Fruit fly (Drosophila melanogaster) whole organism, embryonic: Measurements from ENCODE around the gene CG14961.

Source experiments
- Atf3 ChIP-seq: fragments of 200-800 bp; sonication (Bioruptor generic); optimal IDR thresholded peaks from 3 replicates; lab custom pipeline; 2016; ENCODE audit warnings: missing biosample characterization, missing genetic modification characterization
- Bdp1 ChIP-seq: fragments of 200-800 bp; sonication (Bioruptor generic); optimal IDR thresholded peaks from 3 replicates; lab custom pipeline; 2016; ENCODE audit warnings: missing biosample characterization, missing genetic modification characterization
- BtbVII ChIP-seq: fragments of 200-800 bp; sonication (Bioruptor generic); optimal IDR thresholded peaks from 3 replicates; lab custom pipeline; 2017; ENCODE audit warnings: missing biosample characterization, mild to moderate bottlenecking, missing genetic modification characterization
- CG11085 ChIP-seq: fragments of 200-800 bp; sonication (Bioruptor generic); IDR thresholded peaks from 2 replicates; pipeline ENCODE4 v1.3.6; 2022; ENCODE audit warnings: missing biosample characterization, missing genetic modification characterization
- CG11247 ChIP-seq: fragments of 200-800 bp; sonication (Bioruptor generic); IDR thresholded peaks from 2 replicates; pipeline ENCODE4 v1.3.6; 2022; ENCODE audit warnings: missing biosample characterization, missing genetic modification characterization
- CG12236 ChIP-seq: fragments of 200-800 bp; sonication (Bioruptor generic); optimal IDR thresholded peaks from 2 replicates; lab custom pipeline; 2016; ENCODE audit warnings: missing biosample characterization, missing genetic modification characterization
- CG12744 ChIP-seq: fragments of 200-800 bp; sonication (Bioruptor generic); optimal IDR thresholded peaks from 2 replicates; lab custom pipeline; 2016; ENCODE audit warnings: missing biosample characterization, missing genetic modification characterization
- CG13296 ChIP-seq: fragments of 200-800 bp; sonication (Bioruptor generic); optimal IDR thresholded peaks from 3 replicates; lab custom pipeline; 2018; ENCODE audit warnings: missing biosample characterization, mild to moderate bottlenecking, missing genetic modification characterization
- CG13894 ChIP-seq: fragments of 200-800 bp; sonication (Bioruptor generic); optimal IDR thresholded peaks from 3 replicates; lab custom pipeline; 2018; ENCODE audit warnings: missing biosample characterization, mild to moderate bottlenecking, missing genetic modification characterization, moderate library complexity
- CG15696 ChIP-seq: fragments of 200-800 bp; sonication (Bioruptor generic); optimal IDR thresholded peaks from 2 replicates; lab custom pipeline; 2019; ENCODE audit warnings: missing biosample characterization, mild to moderate bottlenecking, missing genetic modification characterization, moderate library complexity
- CG16815 ChIP-seq: fragments of 200-800 bp; sonication (Bioruptor generic); optimal IDR thresholded peaks from 3 replicates; lab custom pipeline; 2017; ENCODE audit warnings: missing biosample characterization, mild to moderate bottlenecking, missing genetic modification characterization
- CG2678 ChIP-seq: fragments of 200-800 bp; sonication (Bioruptor generic); optimal IDR thresholded peaks from 3 replicates; lab custom pipeline; 2019; ENCODE audit warnings: missing biosample characterization, mild to moderate bottlenecking, missing genetic modification characterization, moderate library complexity
- CG2875 ChIP-seq: fragments of 200-800 bp; sonication (Bioruptor generic); optimal IDR thresholded peaks from 2 replicates; lab custom pipeline; 2017; ENCODE audit warnings: missing biosample characterization, mild to moderate bottlenecking, missing genetic modification characterization, missing genetic modification reagents
- CG31365 ChIP-seq: fragments of 200-800 bp; sonication (Bioruptor generic); optimal IDR thresholded peaks from 2 replicates; lab custom pipeline; 2018; ENCODE audit warnings: missing biosample characterization, mild to moderate bottlenecking, missing genetic modification characterization
- CG33213 ChIP-seq: fragments of 200-800 bp; sonication (Bioruptor generic); optimal IDR thresholded peaks from 3 replicates; lab custom pipeline; 2016; ENCODE audit warnings: missing biosample characterization, missing genetic modification characterization
- CG3407 ChIP-seq: fragments of 200-800 bp; sonication (Bioruptor generic); optimal IDR thresholded peaks from 2 replicates; lab custom pipeline; 2018; ENCODE audit warnings: missing biosample characterization, mild to moderate bottlenecking, missing genetic modification characterization
- CG3847 ChIP-seq: fragments of 200-800 bp; sonication (Bioruptor generic); IDR thresholded peaks from 2 replicates; pipeline ENCODE4 v1.3.6; 2022; ENCODE audit warnings: missing biosample characterization, missing genetic modification characterization
- CG4360 ChIP-seq: fragments of 200-800 bp; sonication (Bioruptor generic); IDR thresholded peaks from 2 replicates; pipeline ENCODE4 v1.3.6; 2022; ENCODE audit warnings: missing biosample characterization, missing genetic modification characterization
- CG4424 ChIP-seq: fragments of 200-800 bp; sonication (Bioruptor generic); optimal IDR thresholded peaks from 3 replicates; lab custom pipeline; 2016; ENCODE audit warnings: missing biosample characterization, missing genetic modification characterization
- CG7786 ChIP-seq: fragments of 200-800 bp; sonication (Bioruptor generic); optimal IDR thresholded peaks from 2 replicates; lab custom pipeline; 2016; ENCODE audit warnings: missing biosample characterization, missing genetic modification characterization
- CG7987 ChIP-seq: fragments of 200-800 bp; sonication (Bioruptor generic); optimal IDR thresholded peaks from 2 replicates; lab custom pipeline; 2018; ENCODE audit warnings: missing biosample characterization, mild to moderate bottlenecking, missing genetic modification characterization, moderate library complexity
- CG8281 ChIP-seq: fragments of 200-800 bp; sonication (Bioruptor generic); optimal IDR thresholded peaks from 2 replicates; lab custom pipeline; 2018; ENCODE audit warnings: missing biosample characterization, mild to moderate bottlenecking, missing genetic modification characterization, moderate library complexity
- CG9797 ChIP-seq: fragments of 200-800 bp; sonication (Bioruptor generic); optimal IDR thresholded peaks from 3 replicates; lab custom pipeline; 2018; ENCODE audit warnings: missing biosample characterization, mild to moderate bottlenecking, missing genetic modification characterization
- Eip74EF ChIP-seq, 2 experiments: fragments of 200-800 bp in 1 of 2; fragments of >200 bp in 1 of 2; sonication (Bioruptor generic) in 1 of 2; optimal IDR thresholded peaks; 2 replicates each; lab custom pipeline; 2017 to 2019; ENCODE audit warnings: missing biosample characterization in 2 of 2, missing genetic modification characterization in 2 of 2, mild to moderate bottlenecking in 1 of 2, moderate library complexity in 1 of 2
- HHEX ChIP-seq: fragments of 200-800 bp; sonication (Bioruptor generic); optimal IDR thresholded peaks from 3 replicates; lab custom pipeline; 2017; ENCODE audit warnings: missing biosample characterization, mild to moderate bottlenecking, missing genetic modification characterization, missing genetic modification reagents
- Hmr ChIP-seq: fragments of 200-800 bp; sonication (Bioruptor generic); optimal IDR thresholded peaks from 3 replicates; lab custom pipeline; 2017; ENCODE audit warnings: mild to moderate bottlenecking, missing biosample characterization, missing genetic modification reagents, missing genetic modification characterization
- Hr3 ChIP-seq: fragments of 200-800 bp; sonication (Bioruptor generic); optimal IDR thresholded peaks from 3 replicates; lab custom pipeline; 2016; ENCODE audit warnings: missing biosample characterization, missing genetic modification characterization
- NC2α ChIP-seq: fragments of 200-800 bp; sonication (Bioruptor generic); optimal IDR thresholded peaks from 2 replicates; lab custom pipeline; 2016; ENCODE audit warnings: missing biosample characterization, missing genetic modification characterization
- Six4 ChIP-seq: fragments of 200-800 bp; sonication (Bioruptor generic); optimal IDR thresholded peaks from 2 replicates; lab custom pipeline; 2016; ENCODE audit warnings: missing biosample characterization, missing genetic modification characterization
- Sox102F ChIP-seq: fragments of 200-800 bp; sonication (Bioruptor generic); optimal IDR thresholded peaks from 2 replicates; lab custom pipeline; 2018; ENCODE audit warnings: missing biosample characterization, mild to moderate bottlenecking, missing genetic modification characterization, moderate library complexity
- Spps ChIP-seq: fragments of 200-800 bp; sonication (Bioruptor generic); optimal IDR thresholded peaks from 2 replicates; lab custom pipeline; 2018; ENCODE audit warnings: missing biosample characterization, mild to moderate bottlenecking, missing genetic modification characterization
- Sry-δ ChIP-seq: fragments of 200-800 bp; sonication (Bioruptor generic); optimal IDR thresholded peaks from 2 replicates; lab custom pipeline; 2016; ENCODE audit warnings: missing biosample characterization, missing genetic modification characterization
- Stat92E ChIP-seq, 3 experiments: fragments of >200 bp in 2 of 3; fragments of 200-800 bp in 1 of 3; sonication (Bioruptor generic) in 1 of 3; optimal IDR thresholded peaks; 2 replicates each; lab custom pipeline; 2017 to 2019; ENCODE audit warnings: missing biosample characterization in 3 of 3, missing genetic modification characterization in 3 of 3, mild to moderate bottlenecking in 1 of 3, moderate library complexity in 1 of 3
- ab ChIP-seq: fragments of 200-800 bp; sonication (Bioruptor generic); optimal IDR thresholded peaks from 2 replicates; lab custom pipeline; 2016; ENCODE audit warnings: missing biosample characterization, missing genetic modification characterization
- al ChIP-seq: fragments of 200-800 bp; sonication (Bioruptor generic); IDR thresholded peaks from 2 replicates; pipeline ENCODE4 v1.3.6; 2022; ENCODE audit warnings: missing biosample characterization, missing genetic modification characterization
- ap ChIP-seq: fragments of 200-800 bp; sonication (Bioruptor generic); IDR thresholded peaks from 2 replicates; pipeline ENCODE4 v1.3.6; 2022; ENCODE audit warnings: missing biosample characterization, missing genetic modification characterization
- bowl ChIP-seq: fragments of 200-800 bp; sonication (Bioruptor generic); IDR thresholded peaks from 2 replicates; pipeline ENCODE4 v1.3.6; 2022; ENCODE audit warnings: missing biosample characterization, missing genetic modification characterization
- caup ChIP-seq: fragments of 200-800 bp; sonication (Bioruptor generic); optimal IDR thresholded peaks from 3 replicates; lab custom pipeline; 2017; ENCODE audit warnings: missing biosample characterization, mild to moderate bottlenecking, missing genetic modification characterization, moderate library complexity; ENCODE audit not compliant: severe bottlenecking
- chn ChIP-seq: fragments of 200-800 bp; sonication (Bioruptor generic); optimal IDR thresholded peaks from 2 replicates; lab custom pipeline; 2016; ENCODE audit warnings: missing biosample characterization, missing genetic modification characterization
- crc ChIP-seq: fragments of 200-800 bp; sonication (Bioruptor generic); optimal IDR thresholded peaks from 2 replicates; lab custom pipeline; 2016; ENCODE audit warnings: missing biosample characterization, missing genetic modification characterization
- kni ChIP-seq: fragments of 200-800 bp; sonication (Bioruptor generic); optimal IDR thresholded peaks from 3 replicates; lab custom pipeline; 2017; ENCODE audit warnings: mild to moderate bottlenecking, missing biosample characterization, missing genetic modification reagents, missing genetic modification characterization
- oc ChIP-seq: fragments of 200-800 bp; sonication (Bioruptor generic); optimal IDR thresholded peaks from 2 replicates; lab custom pipeline; 2018; ENCODE audit warnings: missing biosample characterization, mild to moderate bottlenecking, missing genetic modification characterization, moderate library complexity
- odd ChIP-seq: fragments of 200-800 bp; sonication (Bioruptor generic); optimal IDR thresholded peaks from 2 replicates; lab custom pipeline; 2017; ENCODE audit warnings: missing biosample characterization, mild to moderate bottlenecking, missing genetic modification characterization
- ranshi ChIP-seq: fragments of 200-800 bp; sonication (Bioruptor generic); IDR thresholded peaks from 2 replicates; pipeline ENCODE4 v1.3.6; 2022; ENCODE audit warnings: missing biosample characterization, missing genetic modification characterization
- sc ChIP-seq, 3 experiments: fragments of >200 bp in 2 of 3; fragments of 200-800 bp in 1 of 3; sonication (Bioruptor generic) in 1 of 3; optimal IDR thresholded peaks; 2 replicates in 2 of 3; 3 replicates in 1 of 3; lab custom pipeline; 2017; ENCODE audit warnings: mild to moderate bottlenecking in 1 of 3, missing biosample characterization in 1 of 3, missing genetic modification characterization in 1 of 3, missing genetic modification reagents in 1 of 3
- tio ChIP-seq: fragments of 200-800 bp; sonication (Bioruptor generic); optimal IDR thresholded peaks from 2 replicates; lab custom pipeline; 2017; ENCODE audit warnings: missing biosample characterization, missing genetic modification characterization, inconsistent platforms
- wek ChIP-seq: fragments of 200-800 bp; sonication (Bioruptor generic); optimal IDR thresholded peaks from 3 replicates; lab custom pipeline; 2018; ENCODE audit warnings: missing biosample characterization, mild to moderate bottlenecking, missing genetic modification characterization, moderate library complexity
- zen ChIP-seq: fragments of 200-800 bp; sonication (Bioruptor generic); optimal IDR thresholded peaks from 3 replicates; lab custom pipeline; 2018; ENCODE audit warnings: missing biosample characterization, mild to moderate bottlenecking, missing genetic modification characterization, moderate library complexity

Gene CG14961

dm6 chr3L:3325925-3326903 lies 3.6 kb upstream of the CG14961 start, which contains the start of gene Gtpx (continued):
- TF ChIP-seq wek (GFP tag; lab: Kevin White, UChicago) (no peak), Sry-δ (GFP tag; lab: Kevin White, UChicago) (peak; percentile 26), Atf3 (peak; percentile 12), tio (GFP tag; lab: Kevin White, UChicago) (no peak), CG7786 (GFP tag; lab: Kevin White, UChicago) (peak; percentile 21), CG12744 (GFP tag; lab: Kevin White, UChicago) (peak; percentile 7), Sox102F (no peak), CG16815 (GFP tag; lab: Kevin White, UChicago) (no peak), Spps (tag; lab: Kevin White, UChicago) (no peak), ap (GFP tag; lab: Robert Waterston, UW) (no peak), al (GFP tag; lab: Robert Waterston, UW) (no peak), kni (peak; percentile 32), CG2678 (no peak), CG33213 (GFP tag; lab: Kevin White, UChicago) (peak; percentile 42), CG31365 (tag; lab: Kevin White, UChicago) (no peak), Hmr (GFP tag; lab: Kevin White, UChicago) (peak; percentile 56), ab (GFP tag; lab: Kevin White, UChicago) (peak; percentile 6), HHEX (no peak), CG4424 (GFP tag; lab: Kevin White, UChicago) (no peak), zen (tag; lab: Kevin White, UChicago) (peak; percentile 3), Bdp1 (GFP tag; lab: Kevin White, UChicago) (no peak), sc (optimal IDR thresholded peaks at IDR 0.05; lab: Kevin White, UChicago) (no peak), sc (GFP tag; optimal IDR thresholded peaks at IDR 0.05; lab: Kevin White, UChicago) (no peak), BtbVII (no peak), CG7987 (no peak), CG13894 (tag; lab: Kevin White, UChicago) (no peak), Stat92E (GFP tag; optimal IDR thresholded peaks at IDR 0.05; lab: Kevin White, UChicago) (no peak), CG12236 (GFP tag; lab: Kevin White, UChicago) (no peak), CG2875 (no peak), CG15696 (tag; lab: Kevin White, UChicago) (no peak), Six4 (GFP tag; lab: Kevin White, UChicago) (no peak), chn (GFP tag; lab: Kevin White, UChicago) (peak; percentile 3), Hr3 (GFP tag; lab: Kevin White, UChicago) (peak; percentile 41), CG3407 (GFP tag; lab: Kevin White, UChicago) (no peak), ranshi (GFP tag; lab: Robert Waterston, UW) (no peak), CG13296 (GFP tag; lab: Kevin White, UChicago) (no peak), oc (tag; lab: Kevin White, UChicago) (no peak), crc (GFP tag; lab: Kevin White, UChicago) (peak; percentile 66), CG11247 (GFP tag; lab: Robert Waterston, UW) (no peak), NC2α (no peak), CG8281 (tag; lab: Kevin White, UChicago) (no peak), Eip74EF (GFP tag; optimal IDR thresholded peaks at IDR 0.05; lab: Kevin White, UChicago) (no peak), CG11085 (GFP tag; lab: Robert Waterston, UW) (no peak), CG4360 (GFP tag; lab: Robert Waterston, UW) (no peak), odd (GFP tag; lab: Kevin White, UChicago) (no peak), caup (GFP tag; lab: Kevin White, UChicago) (no peak), CG3847 (GFP tag; lab: Robert Waterston, UW) (peak; percentile 84), CG9797 (GFP tag; lab: Kevin White, UChicago) (peak; percentile 87), bowl (GFP tag; lab: Robert Waterston, UW) (no peak)
